Worm (Caenorhabditis elegans) whole organism, early embryonic: ENCODE measurements around the gene kin-16.
"Not testable (repeated sequence)": the region's sequence is repeated elsewhere in the genome, so short reads cannot be mapped to it uniquely, and the experiment has no call there.

ENCODE experiments used
- B0310.2 ChIP-seq: sonication (generic microtip); optimal IDR thresholded peaks from 2 replicates; lab custom pipeline; 2016; ENCODE audit warnings: mild to moderate bottlenecking, missing genetic modification characterization, missing compliant biosample characterization
- F13C5.2 ChIP-seq: sonication (generic microtip); optimal IDR thresholded peaks from 2 replicates; lab custom pipeline; 2017; ENCODE audit warnings: mild to moderate bottlenecking, missing genetic modification characterization, inconsistent platforms, missing compliant biosample characterization
- aly-1 ChIP-seq: sonication (generic microtip); optimal IDR thresholded peaks from 2 replicates; lab custom pipeline; 2016; ENCODE audit warnings: missing genetic modification characterization, missing compliant biosample characterization
- ama-1 ChIP-seq: fragments of 150-350 bp; optimal IDR thresholded peaks from 2 replicates; lab custom pipeline; 2014
- ceh-13 ChIP-seq: fragments of 200-800 bp; sonication (Bioruptor generic); optimal IDR thresholded peaks from 2 replicates; lab custom pipeline; 2018; ENCODE audit warnings: mild to moderate bottlenecking, missing genetic modification characterization, missing compliant biosample characterization
- ceh-36 ChIP-seq: sonication (generic microtip); optimal IDR thresholded peaks from 2 replicates; lab custom pipeline; 2016; ENCODE audit warnings: missing genetic modification characterization, inconsistent platforms, missing compliant biosample characterization
- ets-7 ChIP-seq: sonication (generic microtip); optimal IDR thresholded peaks from 2 replicates; lab custom pipeline; 2016; ENCODE audit warnings: missing genotype, missing genetic modification characterization, missing compliant biosample characterization
- flt-1 ChIP-seq: fragments of 200-800 bp; sonication (Bioruptor generic); IDR thresholded peaks from 2 replicates; pipeline ENCODE4 v1.3.6; 2022; ENCODE audit warnings: missing genetic modification characterization, missing compliant biosample characterization
- hmbx-1 ChIP-seq: sonication (generic microtip); optimal IDR thresholded peaks from 2 replicates; lab custom pipeline; 2016; ENCODE audit warnings: mild to moderate bottlenecking, missing genetic modification characterization, missing compliant biosample characterization
- hmg-4 ChIP-seq: fragments of 200-800 bp; sonication (Bioruptor generic); optimal IDR thresholded peaks from 2 replicates; lab custom pipeline; 2018; ENCODE audit warnings: mild to moderate bottlenecking, missing genetic modification characterization, missing compliant biosample characterization
- hnd-1 ChIP-seq: sonication (generic microtip); optimal IDR thresholded peaks from 2 replicates; lab custom pipeline; 2016; ENCODE audit warnings: missing genetic modification characterization, missing compliant biosample characterization
- pes-1 ChIP-seq: fragments of 200-800 bp; sonication (Bioruptor generic); IDR thresholded peaks from 2 replicates; pipeline ENCODE4 v1.3.6; 2022; ENCODE audit warnings: missing genetic modification reagents, missing genetic modification characterization, missing compliant biosample characterization
- scrt-1 ChIP-seq: fragments of 200-800 bp; sonication (Bioruptor generic); IDR thresholded peaks from 2 replicates; pipeline ENCODE4 v1.3.6; 2022; ENCODE audit warnings: missing genetic modification characterization, missing compliant biosample characterization
- sea-1 ChIP-seq: fragments of 200-800 bp; sonication (Bioruptor generic); conservative IDR thresholded peaks from 2 replicates; pipeline ENCODE4 v1.3.6; 2022; ENCODE audit warnings: missing genetic modification characterization, missing compliant biosample characterization
- tbx-11 ChIP-seq: fragments of 200-800 bp; sonication (Bioruptor generic); IDR thresholded peaks from 2 replicates; pipeline ENCODE4 v1.3.6; 2022; ENCODE audit warnings: missing genetic modification characterization, missing compliant biosample characterization
- tbx-37 ChIP-seq: fragments of 200-800 bp; sonication (Bioruptor generic); conservative IDR thresholded peaks from 2 replicates; pipeline ENCODE4 v1.3.6; 2022; ENCODE audit warnings: missing genetic modification reagents, missing genetic modification characterization, missing compliant biosample characterization
- tra-4 ChIP-seq: sonication (generic microtip); optimal IDR thresholded peaks from 2 replicates; lab custom pipeline; 2017; ENCODE audit warnings: missing genetic modification characterization, missing compliant biosample characterization

Gene kin-16

ce11 chrII:9452172-9452571, 16.3 kb upstream of the kin-16 start, which contains the start of gene R09D1.12:
R09D1.12 (minus strand) TSS chrII:9452272.
- TF ChIP-seq tra-4; hmg-4 (GFP tag; lab: Kevin White, UChicago); ceh-13 (GFP tag; lab: Kevin White, UChicago): not testable (repeated sequence)

ce11 chrII:9447965-9448364, 12.1 kb upstream of the kin-16 start, which contains the start of gene chil-18:
chil-18 (plus strand) TSS chrII:9448265.
- TF ChIP-seq ceh-36 (no peak), flt-1 (GFP tag; lab: Robert Waterston, UW) (no peak), tra-4 (no peak), ets-7 (tag; lab: Kevin White, UChicago) (no peak), hmg-4 (GFP tag; lab: Kevin White, UChicago) (no peak), ceh-13 (GFP tag; lab: Kevin White, UChicago) (no peak), pes-1 (GFP tag; lab: Robert Waterston, UW) (no peak), B0310.2 (tag; lab: Kevin White, UChicago) (no peak)

ce11 chrII:9445368-9445767, 9.5 kb upstream of the kin-16 start, which contains the start of gene R09D1.13:
R09D1.13 (minus strand) TSS chrII:9445468.
- no peak for TF ChIP-seq ama-1
- TF ChIP-seq ets-7 (tag; lab: Kevin White, UChicago), result no peak
- TF ChIP-seq ceh-36, result no peak
- no peak for TF ChIP-seq pes-1 (GFP tag; lab: Robert Waterston, UW)
- no peak for TF ChIP-seq sea-1
- no peak for TF ChIP-seq scrt-1 (GFP tag; lab: Robert Waterston, UW)

ce11 chrII:9443522-9443921, 7.6 kb upstream of the kin-16 start, which contains the start of gene chil-15:
chil-15 (minus strand) TSS chrII:9443622.
- TF ChIP-seq ama-1 (no peak), B0310.2 (tag; lab: Kevin White, UChicago) (no peak), hmbx-1 (tag; lab: Kevin White, UChicago) (no peak), pes-1 (GFP tag; lab: Robert Waterston, UW) (no peak), tbx-11 (GFP tag; lab: Robert Waterston, UW) (no peak), F13C5.2 (no peak), aly-1 (tag; lab: Kevin White, UChicago) (no peak), sea-1 (no peak), hmg-4 (GFP tag; lab: Kevin White, UChicago) (no peak)

ce11 chrII:9441838-9442237, 5.9 kb upstream of the kin-16 start, which contains the start of gene chil-16:
chil-16 (minus strand) TSS chrII:9441938.
- TF ChIP-seq tra-4, result no peak
- no peak for TF ChIP-seq tbx-11 (GFP tag; lab: Robert Waterston, UW)

- no peak for TF ChIP-seq ceh-36
- TF ChIP-seq hnd-1 (tag; lab: Kevin White, UChicago), result no peak
- TF ChIP-seq tbx-37, result no peak
- TF ChIP-seq flt-1 (GFP tag; lab: Robert Waterston, UW), result no peak
- TF ChIP-seq hmbx-1 (tag; lab: Kevin White, UChicago), result no peak
- no peak for TF ChIP-seq ceh-13 (GFP tag; lab: Kevin White, UChicago)
- TF ChIP-seq B0310.2 (tag; lab: Kevin White, UChicago), result no peak
- no peak for TF ChIP-seq tbx-11 (GFP tag; lab: Robert Waterston, UW)
- no peak for TF ChIP-seq scrt-1 (GFP tag; lab: Robert Waterston, UW)
- TF ChIP-seq sea-1, result no peak
- no peak for TF ChIP-seq hmg-4 (GFP tag; lab: Kevin White, UChicago)
- TF ChIP-seq aly-1 (tag; lab: Kevin White, UChicago), result no peak
- no peak for TF ChIP-seq pes-1 (GFP tag; lab: Robert Waterston, UW)
- TF ChIP-seq ama-1, result no peak
- TF ChIP-seq ets-7 (tag; lab: Kevin White, UChicago), result no peak
- TF ChIP-seq F13C5.2, result no peak
- TF ChIP-seq tra-4, result no peak
These were observed 4.2 kb upstream of the kin-16 start, which contains the start of gene chil-17 for ce11 chrII:9440060-9440459. chil-17 (minus strand) TSS chrII:9440160.

ce11 chrII:9438853-9439252, 2.9 kb upstream of the kin-16 start:
- TF ChIP-seq aly-1 (tag; lab: Kevin White, UChicago) (no peak), ama-1 (no peak), ceh-36 (no peak), B0310.2 (tag; lab: Kevin White, UChicago) (no peak)

ce11 chrII:9438227-9438626, 2.3 kb upstream of the kin-16 start, which contains the start of gene chil-13:
chil-13 (minus strand) TSS chrII:9438327.
- TF ChIP-seq hmbx-1 (tag; lab: Kevin White, UChicago) (no peak), tra-4 (no peak), F13C5.2 (no peak), B0310.2 (tag; lab: Kevin White, UChicago) (no peak), sea-1 (no peak), ceh-13 (GFP tag; lab: Kevin White, UChicago) (no peak), ceh-36 (no peak)

- TF ChIP-seq flt-1 (GFP tag; lab: Robert Waterston, UW), result no peak
- no peak for TF ChIP-seq ets-7 (tag; lab: Kevin White, UChicago)
- no peak for TF ChIP-seq hmbx-1 (tag; lab: Kevin White, UChicago)
- TF ChIP-seq tra-4, result no peak
- no peak for TF ChIP-seq B0310.2 (tag; lab: Kevin White, UChicago)
- no peak for TF ChIP-seq hnd-1 (tag; lab: Kevin White, UChicago)
- TF ChIP-seq ama-1, result no peak
These were observed 2.3 kb downstream of the kin-16 start, which contains the start of gene kin-15 for ce11 chrII:9433609-9434008. kin-15 (minus strand) TSS chrII:9433709.
